Fruit fly (Drosophila melanogaster): ENCODE measurements around the gene Pvf3.

The Pvf3 gene

dm6 chr2L:7158798-7159197, 1.3 kb upstream of the Pvf3 start:
- TF ChIP-seq noc (tag; optimal IDR thresholded peaks at IDR 0.05): no peak

dm6 chr2L:7154861-7155594, 2.5 kb downstream of the Pvf3 start:
- TF ChIP-seq noc (tag; optimal IDR thresholded peaks at IDR 0.05): no peak

- no peak for TF ChIP-seq noc (tag; optimal IDR thresholded peaks at IDR 0.05)
These were observed 5.2 kb downstream of the Pvf3 start for dm6 chr2L:7152260-7152659.

- no peak for TF ChIP-seq noc (tag; optimal IDR thresholded peaks at IDR 0.05)
These were observed 6.7 kb downstream of the Pvf3 start for dm6 chr2L:7150775-7151174.

dm6 chr2L:7148919-7149318, 8.6 kb downstream of the Pvf3 start:
- no peak for TF ChIP-seq noc (tag; optimal IDR thresholded peaks at IDR 0.05)

- no peak for TF ChIP-seq noc (tag; optimal IDR thresholded peaks at IDR 0.05)
These were observed 9.4 kb downstream of the Pvf3 start for dm6 chr2L:7148086-7148485.

- TF ChIP-seq noc (tag; optimal IDR thresholded peaks at IDR 0.05): no peak
These were observed 10.3 kb downstream of the Pvf3 start for dm6 chr2L:7147212-7147611.

dm6 chr2L:7145881-7146280, 11.6 kb downstream of the Pvf3 start:
- TF ChIP-seq noc (tag; optimal IDR thresholded peaks at IDR 0.05): no peak

- TF ChIP-seq noc (tag; optimal IDR thresholded peaks at IDR 0.05): no peak
These were observed 13.4 kb downstream of the Pvf3 start for dm6 chr2L:7144061-7144460.

- no peak for TF ChIP-seq noc (tag; optimal IDR thresholded peaks at IDR 0.05)
These were observed 17.4 kb downstream of the Pvf3 start for dm6 chr2L:7140089-7140488.

- no peak for TF ChIP-seq noc (tag; optimal IDR thresholded peaks at IDR 0.05)
These were observed 18.9 kb downstream of the Pvf3 start for dm6 chr2L:7138516-7139061.

- no peak for TF ChIP-seq noc (tag; optimal IDR thresholded peaks at IDR 0.05)
These were observed 20.8 kb downstream of the Pvf3 start for dm6 chr2L:7136667-7137066.

dm6 chr2L:7135069-7135468, 22.4 kb downstream of the Pvf3 start:
- TF ChIP-seq noc (tag; optimal IDR thresholded peaks at IDR 0.05): no peak

- no peak for TF ChIP-seq noc (tag; optimal IDR thresholded peaks at IDR 0.05)
These were observed 23.8 kb downstream of the Pvf3 start for dm6 chr2L:7133506-7134270.

- TF ChIP-seq noc (tag; optimal IDR thresholded peaks at IDR 0.05): no peak
These were observed 32.2 kb downstream of the Pvf3 start for dm6 chr2L:7125209-7125752.

- TF ChIP-seq noc (tag; optimal IDR thresholded peaks at IDR 0.05): no peak
These were observed 33.8 kb downstream of the Pvf3 start for dm6 chr2L:7123695-7124094.

dm6 chr2L:7122865-7123264, 34.6 kb downstream of the Pvf3 start:
- no peak for TF ChIP-seq noc (tag; optimal IDR thresholded peaks at IDR 0.05)
